Worm (Caenorhabditis elegans) whole organism, L4 larva: ENCODE results near the gene Y41C4A.22.

Source experiments
- ama-1 ChIP-seq: fragments of 150-350 bp; optimal IDR thresholded peaks from 2 replicates; lab custom pipeline; 2014; ENCODE audit warnings: inconsistent platforms, mixed read lengths
- ceh-28 ChIP-seq: fragments of 150-350 bp; optimal IDR thresholded peaks from 2 replicates; lab custom pipeline; 2014; ENCODE audit warnings: missing biosample characterization, missing genetic modification reagents, missing genetic modification characterization
- ceh-32 ChIP-seq: sonication (generic microtip); optimal IDR thresholded peaks from 2 replicates; lab custom pipeline; 2016; ENCODE audit warnings: mild to moderate bottlenecking, missing genetic modification characterization, missing compliant biosample characterization; ENCODE audit not compliant: poor library complexity
- ceh-82 ChIP-seq: sonication (generic microtip); optimal IDR thresholded peaks from 2 replicates; lab custom pipeline; 2017; ENCODE audit warnings: missing biosample characterization, missing genetic modification characterization
- fos-1 ChIP-seq: fragments of 150-350 bp; optimal IDR thresholded peaks from 2 replicates; lab custom pipeline; 2014; ENCODE audit warnings: missing biosample characterization, missing genetic modification characterization
- hlh-11 ChIP-seq: fragments of 200-800 bp; sonication (Bioruptor generic); optimal IDR thresholded peaks from 2 replicates; lab custom pipeline; 2018; ENCODE audit warnings: mild to moderate bottlenecking, missing genetic modification characterization, missing compliant biosample characterization
- nhr-10 ChIP-seq: fragments of 150-350 bp; optimal IDR thresholded peaks from 2 replicates; lab custom pipeline; 2014; ENCODE audit warnings: missing biosample characterization, missing genetic modification characterization
- nhr-6 ChIP-seq: fragments of 150-350 bp; optimal IDR thresholded peaks from 2 replicates; lab custom pipeline; 2014; ENCODE audit warnings: missing biosample characterization, missing genetic modification characterization
- unc-39 ChIP-seq: sonication (generic microtip); optimal IDR thresholded peaks from 2 replicates; lab custom pipeline; 2017; ENCODE audit warnings: missing biosample characterization, missing genetic modification characterization

DNA sequence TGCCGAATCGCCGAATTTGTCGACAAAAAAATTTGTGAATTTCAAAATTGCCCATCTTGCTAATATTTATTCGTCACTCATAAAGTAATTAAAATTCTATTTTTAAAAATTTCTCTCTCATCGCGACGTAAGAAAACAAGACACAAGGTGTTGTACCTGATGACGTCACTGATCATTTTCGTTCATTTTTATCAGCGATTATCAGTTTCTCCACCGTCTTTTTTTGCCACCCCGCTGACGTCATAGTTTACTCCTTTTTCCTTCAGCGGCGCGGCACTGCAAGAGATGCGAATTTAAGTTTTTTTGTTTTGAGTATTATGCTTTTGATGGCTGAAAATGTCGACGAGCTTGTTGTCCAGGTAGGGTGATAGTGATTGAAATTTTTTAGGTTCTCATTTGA is 10.3 kb upstream of the Y41C4A.22 start:
- no peak for TF ChIP-seq nhr-10 (tag; lab: Kevin White, UChicago)
- no peak for TF ChIP-seq unc-39 (tag; lab: Kevin White, UChicago)
- no peak for TF ChIP-seq ceh-28 (tag; lab: Kevin White, UChicago)
- no peak for TF ChIP-seq ceh-32 (tag; lab: Kevin White, UChicago)
- no peak for TF ChIP-seq ama-1 (lab: Kevin White, UChicago)
- no peak for TF ChIP-seq ceh-82 (tag; lab: Kevin White, UChicago)
- no peak for TF ChIP-seq nhr-6 (tag; lab: Kevin White, UChicago)
- no peak for TF ChIP-seq fos-1 (tag; lab: Kevin White, UChicago)
- peak; percentile 85 for TF ChIP-seq hlh-11 (tag; lab: Kevin White, UChicago)
